Worm (Caenorhabditis elegans): ENCODE results near the gene srt-3.

srt-3 gene

DNA sequence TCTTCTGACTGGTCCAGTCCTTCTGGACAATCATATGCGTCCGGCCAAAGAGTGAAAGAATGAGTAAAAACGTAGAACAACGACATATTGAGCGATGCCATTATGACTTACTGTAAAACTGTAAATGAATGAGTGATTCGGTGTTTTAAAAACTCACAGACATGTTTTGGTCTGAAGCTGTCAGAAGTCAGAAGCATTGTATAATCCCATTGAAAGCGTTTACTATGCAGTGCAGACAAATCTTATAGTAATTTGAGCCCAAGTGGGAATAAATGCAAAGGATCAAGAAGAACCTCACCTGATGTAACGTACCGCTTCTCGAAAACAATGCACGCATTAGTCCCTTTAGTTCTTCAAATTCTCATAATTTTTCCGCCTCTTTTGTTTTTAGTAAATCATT is at the start of gene srt-3:
Gene srt-3, minus strand, starts transcription at position 101 of the 400 bp plus-strand sequence.
- TF ChIP-seq zag-1 (tag; optimal IDR thresholded peaks at IDR 0.05) (no peak), eor-1 (tag; optimal IDR thresholded peaks at IDR 0.05) (no peak), nhr-237 (tag; optimal IDR thresholded peaks at IDR 0.05) (no peak)

DNA sequence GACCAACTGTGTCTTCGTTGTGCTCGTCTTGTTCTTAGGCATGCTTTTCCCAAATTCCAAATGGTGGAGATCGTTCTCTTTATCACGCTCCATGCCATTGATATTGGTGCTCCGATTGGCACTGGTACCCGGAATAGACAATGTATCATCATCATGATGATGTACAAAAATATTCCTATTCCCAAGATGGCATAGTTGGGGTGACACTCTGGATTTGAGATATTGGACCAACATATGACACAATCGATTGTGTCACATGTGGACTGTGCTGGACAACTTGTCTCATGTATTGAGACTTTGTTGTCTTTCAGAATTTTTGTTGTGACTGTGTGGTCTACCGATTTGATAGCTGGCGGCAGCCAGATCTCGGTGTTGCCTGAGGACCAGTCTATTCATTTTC is 44.2 kb upstream of the srt-3 start:
- TF ChIP-seq fkh-10 (GFP tag; optimal IDR thresholded peaks at IDR 0.05): no peak
- no peak for TF ChIP-seq lin-15B (tag; optimal IDR thresholded peaks at IDR 0.05)
- no peak for TF ChIP-seq aly-2 (tag; optimal IDR thresholded peaks at IDR 0.05)
- no peak for TF ChIP-seq ztf-4 (tag; optimal IDR thresholded peaks at IDR 0.05)
- no peak for TF ChIP-seq zag-1 (tag; optimal IDR thresholded peaks at IDR 0.05)
- TF ChIP-seq tbx-2 (tag; optimal IDR thresholded peaks at IDR 0.05): no peak
- no peak for TF ChIP-seq pqm-1 (tag; optimal IDR thresholded peaks at IDR 0.05)
- no peak for TF ChIP-seq sea-2 (GFP tag; optimal IDR thresholded peaks at IDR 0.05)
- no peak for TF ChIP-seq egl-5 (tag; optimal IDR thresholded peaks at IDR 0.05)
- no peak for TF ChIP-seq ama-1 (optimal IDR thresholded peaks at IDR 0.05)
- TF ChIP-seq nhr-237 (tag; optimal IDR thresholded peaks at IDR 0.05): no peak
- no peak for TF ChIP-seq eor-1 (tag; optimal IDR thresholded peaks at IDR 0.05)
- TF ChIP-seq nhr-25 (tag; optimal IDR thresholded peaks at IDR 0.05): no peak
- no peak for TF ChIP-seq nhr-28 (tag; optimal IDR thresholded peaks at IDR 0.05)
- no peak for TF ChIP-seq unc-39 (tag; optimal IDR thresholded peaks at IDR 0.05)
- TF ChIP-seq ZK546.5 (tag; optimal IDR thresholded peaks at IDR 0.05): no peak
- no peak for TF ChIP-seq nhr-76 (tag; optimal IDR thresholded peaks at IDR 0.05)

- TF ChIP-seq mdl-1 (tag; optimal IDR thresholded peaks at IDR 0.05) (no peak), lsy-12 (tag; optimal IDR thresholded peaks at IDR 0.05) (no peak), mml-1 (tag; optimal IDR thresholded peaks at IDR 0.05) (no peak), zag-1 (tag; optimal IDR thresholded peaks at IDR 0.05) (no peak), ceh-16 (tag; optimal IDR thresholded peaks at IDR 0.05) (no peak), ceh-9 (tag; optimal IDR thresholded peaks at IDR 0.05) (no peak)
Observed at ce11 chrV:4303793-4304192, 43.8 kb upstream of the srt-3 start.

DNA sequence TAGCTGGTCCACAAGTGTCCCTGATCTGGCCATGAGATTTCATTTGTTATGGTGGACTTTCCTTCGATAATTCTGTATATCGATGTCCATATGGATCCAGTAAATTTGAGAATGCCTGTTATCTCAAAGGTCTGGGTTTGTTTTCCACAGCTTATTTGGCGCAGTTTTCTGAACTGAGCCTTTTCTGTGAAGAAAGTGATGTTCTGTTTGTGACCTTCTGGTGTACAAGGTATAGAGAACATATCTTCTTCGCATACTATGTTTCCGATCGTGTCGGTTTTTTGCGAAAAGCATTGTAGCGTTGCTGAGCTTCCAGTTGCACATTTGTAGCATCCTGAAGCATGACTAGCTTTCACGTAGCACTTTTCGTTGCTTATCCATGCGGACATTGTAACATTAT is 42.9 kb upstream of the srt-3 start:
- no peak for TF ChIP-seq pha-4 (tag; optimal IDR thresholded peaks at IDR 0.05)
- TF ChIP-seq fkh-10 (GFP tag; optimal IDR thresholded peaks at IDR 0.05): no peak
- TF ChIP-seq jun-1 (tag; optimal IDR thresholded peaks at IDR 0.05): no peak
- TF ChIP-seq nfya-1 (tag; optimal IDR thresholded peaks at IDR 0.05; ENCODE audit: insufficient read depth): no peak
- TF ChIP-seq R02D3.7 (tag; optimal IDR thresholded peaks at IDR 0.05): no peak
- no peak for TF ChIP-seq ceh-16 (tag; optimal IDR thresholded peaks at IDR 0.05)
- no peak for TF ChIP-seq elt-3 (tag; optimal IDR thresholded peaks at IDR 0.05)
- no peak for TF ChIP-seq egl-5 (tag; optimal IDR thresholded peaks at IDR 0.05)
- TF ChIP-seq eor-1 (tag; optimal IDR thresholded peaks at IDR 0.05): no peak
- TF ChIP-seq sea-2 (GFP tag; optimal IDR thresholded peaks at IDR 0.05): no peak
- TF ChIP-seq snpc-4 (tag; optimal IDR thresholded peaks at IDR 0.05): no peak
- no peak for TF ChIP-seq elt-1 (tag; optimal IDR thresholded peaks at IDR 0.05)
- TF ChIP-seq ceh-9 (tag; optimal IDR thresholded peaks at IDR 0.05): no peak

DNA sequence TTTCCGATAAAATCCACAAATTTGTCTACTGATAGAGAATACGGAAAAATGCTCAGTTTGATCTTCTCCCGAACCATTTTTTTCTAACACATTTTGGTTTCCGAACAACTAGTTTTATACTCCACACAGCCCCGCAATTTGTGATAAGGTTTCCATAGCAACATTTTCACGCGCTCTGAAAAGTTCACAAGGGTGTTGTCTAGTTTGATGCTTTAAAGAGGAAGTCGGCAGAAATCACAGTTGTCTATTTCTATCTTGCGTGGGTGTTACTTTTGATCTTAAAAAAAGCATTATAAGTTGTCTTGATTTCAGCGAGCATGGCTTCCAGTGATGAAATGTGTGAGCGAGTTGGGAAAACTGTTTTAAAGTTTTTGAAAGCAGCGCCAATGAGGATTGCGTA is 39.8 kb upstream of the srt-3 start, which contains the start of gene ZC132.3:
Gene ZC132.3, minus strand, starts transcription at position 101 of the 400 bp plus-strand sequence.
- TF ChIP-seq ceh-28 (tag; optimal IDR thresholded peaks at IDR 0.05): no peak
- no peak for TF ChIP-seq fos-1 (tag; optimal IDR thresholded peaks at IDR 0.05)
- no peak for TF ChIP-seq nhr-28 (tag; optimal IDR thresholded peaks at IDR 0.05)
- no peak for TF ChIP-seq ZK546.5 (tag; optimal IDR thresholded peaks at IDR 0.05)
- TF ChIP-seq skn-1 (tag; optimal IDR thresholded peaks at IDR 0.05): no peak

- TF ChIP-seq pha-4 (tag; optimal IDR thresholded peaks at IDR 0.05) (no peak), nhr-12 (tag; optimal IDR thresholded peaks at IDR 0.05) (no peak), nhr-77 (tag; optimal IDR thresholded peaks at IDR 0.05) (no peak), ceh-9 (tag; optimal IDR thresholded peaks at IDR 0.05) (no peak)
Observed at ce11 chrV:4298579-4298978, 38.6 kb upstream of the srt-3 start, which contains the start of gene ZC132.11. Gene ZC132.11 (minus strand): TSS chrV:4298679.

Data from whole organism, L3 larva.